Worm (Caenorhabditis elegans): ENCODE measurements around the gene ttm-1.

ttm-1 gene

DNA sequence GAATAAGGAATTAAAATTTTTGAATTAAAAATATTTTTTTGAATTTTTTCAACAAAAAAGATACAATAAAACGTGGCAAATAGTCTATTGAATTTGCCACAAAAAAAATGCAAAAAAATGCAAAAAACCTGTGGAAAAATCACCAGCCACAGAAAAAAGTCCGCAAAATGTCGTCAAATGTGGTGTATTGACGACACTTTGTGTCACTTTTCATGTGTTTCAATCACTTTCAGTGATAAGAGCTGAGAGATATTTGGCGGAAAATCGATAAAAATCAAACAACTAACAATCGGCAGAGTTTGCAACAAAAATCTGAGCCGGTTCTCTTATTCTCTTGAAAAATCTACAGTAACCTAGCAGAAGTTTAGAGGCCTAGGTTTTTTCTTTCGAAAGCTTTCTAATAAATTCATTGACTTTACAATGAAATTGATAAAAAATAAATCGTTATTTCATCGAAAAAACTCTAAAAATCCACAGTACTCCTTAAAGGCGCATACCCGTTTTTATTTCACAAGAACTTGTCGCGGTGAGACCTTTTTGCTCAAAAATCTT is 5.1 kb upstream of the ttm-1 start:
- no peak for TF ChIP-seq lir-3 (tag; optimal IDR thresholded peaks at IDR 0.05; ENCODE audit: poor library complexity)
- peak; percentile 39 for TF ChIP-seq nhr-47 (tag; optimal IDR thresholded peaks at IDR 0.05)
- no peak for TF ChIP-seq fkh-8 (tag; optimal IDR thresholded peaks at IDR 0.05)
- no peak for TF ChIP-seq jun-1 (tag; optimal IDR thresholded peaks at IDR 0.05)
- no peak for TF ChIP-seq mab-9 (GFP tag; IDR thresholded peaks at IDR 0.05)
- no peak for TF ChIP-seq ceh-82 (tag; optimal IDR thresholded peaks at IDR 0.05)
- TF ChIP-seq nhr-237 (tag; optimal IDR thresholded peaks at IDR 0.05) = no peak
- peak; percentile 17 for TF ChIP-seq skn-1 (tag; optimal IDR thresholded peaks at IDR 0.05)
- TF ChIP-seq pag-3 (tag; optimal IDR thresholded peaks at IDR 0.05; ENCODE audit: borderline replicate concordance, insufficient read depth) = no peak
- peak; percentile 15 for TF ChIP-seq unc-130 (tag; optimal IDR thresholded peaks at IDR 0.05)
- TF ChIP-seq ets-5 (GFP tag; IDR thresholded peaks at IDR 0.05) = no peak
- no peak for TF ChIP-seq egl-13 (tag; optimal IDR thresholded peaks at IDR 0.05)
- peak; percentile 69 for TF ChIP-seq nhr-85 (tag)
- TF ChIP-seq egl-27 (tag; optimal IDR thresholded peaks at IDR 0.05) = no peak
- peak; percentile 51 to 59 for TF ChIP-seq efl-1 (optimal IDR thresholded peaks at IDR 0.05)
- peak; percentile 55 to 95 for TF ChIP-seq efl-1 (GFP tag; optimal IDR thresholded peaks at IDR 0.05 in 1 of 2)
- TF ChIP-seq rnt-1 (tag; optimal IDR thresholded peaks at IDR 0.05) = peak; percentile 56
- no peak for TF ChIP-seq lin-39 (tag; optimal IDR thresholded peaks at IDR 0.05)
- no peak for TF ChIP-seq nhr-77 (tag; optimal IDR thresholded peaks at IDR 0.05)
- TF ChIP-seq nhr-20 (tag; optimal IDR thresholded peaks at IDR 0.05) = peak; percentile 13
- TF ChIP-seq lsy-2 (tag; optimal IDR thresholded peaks at IDR 0.05) = peak; percentile 61 to 86
- TF ChIP-seq elt-2 (tag; optimal IDR thresholded peaks at IDR 0.05) = no peak
- no peak for TF ChIP-seq Y116A8C.19 (tag; optimal IDR thresholded peaks at IDR 0.05; ENCODE audit: borderline replicate concordance)
- no peak for TF ChIP-seq efl-3 (GFP tag; optimal IDR thresholded peaks at IDR 0.05)
- no peak for TF ChIP-seq lin-13 (GFP tag; optimal IDR thresholded peaks at IDR 0.05)
- TF ChIP-seq ztf-4 (tag; optimal IDR thresholded peaks at IDR 0.05) = no peak
- no peak for TF ChIP-seq aha-1 (tag; optimal IDR thresholded peaks at IDR 0.05)
- peak; percentile 32 for TF ChIP-seq C16A3.4 (tag; optimal IDR thresholded peaks at IDR 0.05)
- peak; percentile 49 for TF ChIP-seq nhr-71 (tag; optimal IDR thresholded peaks at IDR 0.05)
- no peak for TF ChIP-seq unc-98 (GFP tag; IDR thresholded peaks at IDR 0.05)
- TF ChIP-seq lin-15B (tag; optimal IDR thresholded peaks at IDR 0.05) = no peak
- TF ChIP-seq nhr-11 (tag; optimal IDR thresholded peaks at IDR 0.05) = no peak
- no peak for TF ChIP-seq sox-4 (tag; optimal IDR thresholded peaks at IDR 0.05)
- TF ChIP-seq tbx-2 (tag; optimal IDR thresholded peaks at IDR 0.05) = no peak
- TF ChIP-seq fos-1 (tag; optimal IDR thresholded peaks at IDR 0.05) = no peak
- TF ChIP-seq xbp-1 (tag; optimal IDR thresholded peaks at IDR 0.05) = peak; percentile 34
- TF ChIP-seq isw-1 (GFP tag; IDR thresholded peaks at IDR 0.05) = no peak
- peak; percentile 61 for TF ChIP-seq blmp-1 (tag; optimal IDR thresholded peaks at IDR 0.05)
- TF ChIP-seq F16B12.6 (tag; optimal IDR thresholded peaks at IDR 0.05) = peak; percentile 87
- TF ChIP-seq dpl-1 (GFP tag; optimal IDR thresholded peaks at IDR 0.05) = peak; percentile 27 to 57 (median 54)
- peak; percentile 9 for TF ChIP-seq swsn-7 (tag; optimal IDR thresholded peaks at IDR 0.05)
- TF ChIP-seq unc-86 (tag; optimal IDR thresholded peaks at IDR 0.05) = no peak
- TF ChIP-seq zip-4 (GFP tag; optimal IDR thresholded peaks at IDR 0.05) = no peak
- no peak for TF ChIP-seq tlp-1 (tag; optimal IDR thresholded peaks at IDR 0.05)
- TF ChIP-seq unc-30 (tag; optimal IDR thresholded peaks at IDR 0.05) = no peak
- TF ChIP-seq snpc-4 (tag; optimal IDR thresholded peaks at IDR 0.05) = no peak
- no peak for TF ChIP-seq nhr-76 (tag; optimal IDR thresholded peaks at IDR 0.05)
- TF ChIP-seq ceh-90 (tag; optimal IDR thresholded peaks at IDR 0.05) = no peak
- TF ChIP-seq mef-2 (tag; optimal IDR thresholded peaks at IDR 0.05) = no peak
- TF ChIP-seq alr-1 (tag; optimal IDR thresholded peaks at IDR 0.05; ENCODE audit: borderline replicate concordance) = no peak
- TF ChIP-seq lin-35 (GFP tag; optimal IDR thresholded peaks at IDR 0.05) = peak; percentile 14 to 64
- TF ChIP-seq snu-23 (GFP tag; optimal IDR thresholded peaks at IDR 0.05) = peak; percentile 48
- TF ChIP-seq elt-3 (tag; optimal IDR thresholded peaks at IDR 0.05) = peak in 2 of 6 experiments; percentile 16 to 24

Measured in whole organism, L1 larva.